Fruit fly (Drosophila melanogaster) whole organism, embryonic: ENCODE measurements around the gene Ac13E.

Experiments used
- Asciz ChIP-seq: fragments of 200-800 bp; sonication (Bioruptor generic); optimal IDR thresholded peaks from 2 replicates; lab custom pipeline; 2017; ENCODE audit warnings: missing biosample characterization, mild to moderate bottlenecking, missing genetic modification characterization, missing genetic modification reagents
- BtbVII ChIP-seq: fragments of 200-800 bp; sonication (Bioruptor generic); optimal IDR thresholded peaks from 3 replicates; lab custom pipeline; 2017; ENCODE audit warnings: missing biosample characterization, mild to moderate bottlenecking, missing genetic modification characterization
- CG10366 ChIP-seq: fragments of 200-800 bp; sonication (Bioruptor generic); IDR thresholded peaks from 2 replicates; pipeline ENCODE4 v1.3.6; 2022; ENCODE audit warnings: missing biosample characterization, missing genetic modification characterization
- CG10959 ChIP-seq: fragments of 200-800 bp; sonication (Bioruptor generic); IDR thresholded peaks from 2 replicates; pipeline ENCODE4 v1.3.6; 2022; ENCODE audit warnings: missing biosample characterization, missing genetic modification characterization
- CG11085 ChIP-seq: fragments of 200-800 bp; sonication (Bioruptor generic); IDR thresholded peaks from 2 replicates; pipeline ENCODE4 v1.3.6; 2022; ENCODE audit warnings: missing biosample characterization, missing genetic modification characterization
- CG1233 ChIP-seq: fragments of 200-800 bp; sonication (Bioruptor generic); optimal IDR thresholded peaks from 4 replicates; lab custom pipeline; 2018; ENCODE audit warnings: missing biosample characterization, mild to moderate bottlenecking, missing genetic modification characterization
- CG12659 ChIP-seq: fragments of 200-800 bp; sonication (Bioruptor generic); optimal IDR thresholded peaks from 3 replicates; lab custom pipeline; 2017; ENCODE audit warnings: mild to moderate bottlenecking, missing biosample characterization, missing genetic modification reagents, missing genetic modification characterization
- CG12769 ChIP-seq: fragments of 200-800 bp; sonication (Bioruptor generic); optimal IDR thresholded peaks from 2 replicates; lab custom pipeline; 2019; ENCODE audit warnings: missing biosample characterization, mild to moderate bottlenecking, missing genetic modification characterization, moderate library complexity
- CG17328 ChIP-seq: fragments of 200-800 bp; sonication (Bioruptor generic); IDR thresholded peaks from 2 replicates; pipeline ENCODE4 v1.3.6; 2022; ENCODE audit warnings: missing biosample characterization, missing genetic modification characterization
- CG2678 ChIP-seq: fragments of 200-800 bp; sonication (Bioruptor generic); optimal IDR thresholded peaks from 3 replicates; lab custom pipeline; 2019; ENCODE audit warnings: missing biosample characterization, mild to moderate bottlenecking, missing genetic modification characterization, moderate library complexity
- CG3163 ChIP-seq: fragments of 200-800 bp; sonication (Bioruptor generic); optimal IDR thresholded peaks from 3 replicates; lab custom pipeline; 2016; ENCODE audit warnings: missing biosample characterization, missing genetic modification characterization
- CG4617 ChIP-seq: fragments of 200-800 bp; sonication (Bioruptor generic); optimal IDR thresholded peaks from 3 replicates; lab custom pipeline; 2016; ENCODE audit warnings: missing biosample characterization, missing genetic modification characterization, borderline replicate concordance
- CG4707 ChIP-seq: fragments of 200-800 bp; sonication (Bioruptor generic); optimal IDR thresholded peaks from 2 replicates; lab custom pipeline; 2018; ENCODE audit warnings: missing biosample characterization, mild to moderate bottlenecking, missing genetic modification characterization, moderate library complexity
- CG6254 ChIP-seq: fragments of 200-800 bp; sonication (Bioruptor generic); optimal IDR thresholded peaks from 3 replicates; lab custom pipeline; 2017; ENCODE audit warnings: mild to moderate bottlenecking, missing biosample characterization, missing genetic modification reagents, missing genetic modification characterization
- CG6272 ChIP-seq: fragments of 200-800 bp; sonication (Bioruptor generic); IDR thresholded peaks from 2 replicates; pipeline ENCODE4 v1.3.6; 2022; ENCODE audit warnings: missing biosample characterization, missing genetic modification characterization
- CG7963 ChIP-seq: fragments of 200-800 bp; sonication (Bioruptor generic); IDR thresholded peaks from 3 replicates; pipeline ENCODE4 v1.3.6; 2022; ENCODE audit warnings: missing biosample characterization, missing genetic modification characterization; ENCODE audit not compliant: partially characterized antibody
- CG8388 ChIP-seq: fragments of 200-800 bp; sonication (Bioruptor generic); optimal IDR thresholded peaks from 2 replicates; lab custom pipeline; 2019; ENCODE audit warnings: missing biosample characterization, mild to moderate bottlenecking, missing genetic modification characterization, moderate library complexity
- CG8924 ChIP-seq: fragments of 200-800 bp; optimal IDR thresholded peaks from 3 replicates; lab custom pipeline; 2019; ENCODE audit warnings: missing biosample characterization, mild to moderate bottlenecking, missing genetic modification characterization, moderate library complexity
- Doc3 ChIP-seq: fragments of 200-800 bp; sonication (Bioruptor generic); IDR thresholded peaks from 3 replicates; pipeline ENCODE4 v1.3.6; 2022; ENCODE audit warnings: missing biosample characterization, missing genetic modification characterization; ENCODE audit not compliant: partially characterized antibody
- E2f2 ChIP-seq: fragments of 200-800 bp; sonication (Bioruptor generic); IDR thresholded peaks from 2 replicates; pipeline ENCODE4 v1.3.6; 2022; ENCODE audit warnings: missing biosample characterization, missing genetic modification characterization
- Fer1 ChIP-seq: fragments of 200-800 bp; sonication (Bioruptor generic); optimal IDR thresholded peaks from 2 replicates; lab custom pipeline; 2017; ENCODE audit warnings: missing biosample characterization, mild to moderate bottlenecking, missing genetic modification characterization
- Hand ChIP-seq: fragments of 200-800 bp; sonication (Bioruptor generic); optimal IDR thresholded peaks from 2 replicates; lab custom pipeline; 2017; ENCODE audit warnings: mild to moderate bottlenecking, missing biosample characterization, missing genetic modification reagents, missing genetic modification characterization
- Jarid2 ChIP-seq: fragments of 200-800 bp; sonication (Bioruptor generic); optimal IDR thresholded peaks from 3 replicates; lab custom pipeline; 2017; ENCODE audit warnings: mild to moderate bottlenecking, missing biosample characterization, missing genetic modification reagents, missing genetic modification characterization
- Max ChIP-seq: fragments of 200-800 bp; sonication (Bioruptor generic); optimal IDR thresholded peaks from 2 replicates; lab custom pipeline; 2016; ENCODE audit warnings: missing biosample characterization, mild to moderate bottlenecking, missing genetic modification characterization
- Mes4 ChIP-seq: fragments of 200-800 bp; sonication (Bioruptor generic); optimal IDR thresholded peaks from 2 replicates; lab custom pipeline; 2016; ENCODE audit warnings: missing biosample characterization, missing genetic modification characterization
- Nf-YA ChIP-seq: fragments of 200-800 bp; sonication (Bioruptor generic); IDR thresholded peaks from 2 replicates; pipeline ENCODE4 v1.3.6; 2022; ENCODE audit warnings: missing biosample characterization, missing genetic modification characterization
- NfI ChIP-seq: fragments of 200-800 bp; sonication (Bioruptor generic); optimal IDR thresholded peaks from 3 replicates; lab custom pipeline; 2018; ENCODE audit warnings: missing biosample characterization, mild to moderate bottlenecking, missing genetic modification characterization, moderate library complexity
- Sin3A ChIP-seq: fragments of >200 bp; optimal IDR thresholded peaks from 2 replicates; lab custom pipeline; 2018
- Six4 ChIP-seq: fragments of 200-800 bp; sonication (Bioruptor generic); optimal IDR thresholded peaks from 2 replicates; lab custom pipeline; 2016; ENCODE audit warnings: missing biosample characterization, missing genetic modification characterization
- Sox100B ChIP-seq: fragments of 200-800 bp; sonication (Bioruptor generic); optimal IDR thresholded peaks from 3 replicates; lab custom pipeline; 2018; ENCODE audit warnings: missing biosample characterization, mild to moderate bottlenecking, missing genetic modification characterization
- Sry-δ ChIP-seq: fragments of 200-800 bp; sonication (Bioruptor generic); optimal IDR thresholded peaks from 2 replicates; lab custom pipeline; 2016; ENCODE audit warnings: missing biosample characterization, missing genetic modification characterization
- Ssrp ChIP-seq: fragments of 200-800 bp; sonication (Bioruptor generic); optimal IDR thresholded peaks from 2 replicates; lab custom pipeline; 2018; ENCODE audit warnings: missing biosample characterization, mild to moderate bottlenecking, missing genetic modification characterization, moderate library complexity
- al ChIP-seq: fragments of 200-800 bp; sonication (Bioruptor generic); IDR thresholded peaks from 2 replicates; pipeline ENCODE4 v1.3.6; 2022; ENCODE audit warnings: missing biosample characterization, missing genetic modification characterization
- bsh ChIP-seq, 2 experiments: fragments of 200-800 bp; sonication (Bioruptor generic); optimal IDR thresholded peaks; 2 replicates each; lab custom pipeline; 2017 to 2018; ENCODE audit warnings: mild to moderate bottlenecking in 2 of 2, missing biosample characterization in 2 of 2, missing genetic modification characterization in 2 of 2, moderate library complexity in 1 of 2
- btn ChIP-seq: fragments of 200-800 bp; sonication (Bioruptor generic); optimal IDR thresholded peaks from 2 replicates; lab custom pipeline; 2016; ENCODE audit warnings: missing biosample characterization, missing genetic modification characterization
- caup ChIP-seq: fragments of 200-800 bp; sonication (Bioruptor generic); optimal IDR thresholded peaks from 3 replicates; lab custom pipeline; 2017; ENCODE audit warnings: missing biosample characterization, mild to moderate bottlenecking, missing genetic modification characterization, moderate library complexity; ENCODE audit not compliant: severe bottlenecking
- cg ChIP-seq: fragments of 200-800 bp; sonication (Bioruptor generic); optimal IDR thresholded peaks from 3 replicates; lab custom pipeline; 2019; ENCODE audit warnings: missing biosample characterization, mild to moderate bottlenecking, missing genetic modification characterization, moderate library complexity
- dan ChIP-seq: fragments of 200-800 bp; sonication (Bioruptor generic); IDR thresholded peaks from 2 replicates; pipeline ENCODE4 v1.3.6; 2022; ENCODE audit warnings: missing biosample characterization, missing genetic modification characterization
- dimm ChIP-seq: fragments of 200-800 bp; sonication (Bioruptor generic); IDR thresholded peaks from 2 replicates; pipeline ENCODE4 v1.3.6; 2022; ENCODE audit warnings: missing biosample characterization, missing genetic modification characterization
- hbn ChIP-seq: fragments of 200-800 bp; sonication (Bioruptor generic); IDR thresholded peaks from 2 replicates; pipeline ENCODE4 v1.3.6; 2022; ENCODE audit warnings: missing biosample characterization, missing genetic modification characterization; ENCODE audit not compliant: partially characterized antibody
- jing ChIP-seq: fragments of 200-800 bp; sonication (Bioruptor generic); optimal IDR thresholded peaks from 2 replicates; lab custom pipeline; 2018; ENCODE audit warnings: missing biosample characterization, mild to moderate bottlenecking, missing genetic modification characterization
- kni ChIP-seq: fragments of 200-800 bp; sonication (Bioruptor generic); optimal IDR thresholded peaks from 3 replicates; lab custom pipeline; 2017; ENCODE audit warnings: mild to moderate bottlenecking, missing biosample characterization, missing genetic modification reagents, missing genetic modification characterization
- knrl ChIP-seq: fragments of 200-800 bp; sonication (Bioruptor generic); IDR thresholded peaks from 3 replicates; pipeline ENCODE4 v1.3.6; 2022; ENCODE audit warnings: missing biosample characterization, missing genetic modification characterization; ENCODE audit not compliant: partially characterized antibody
- lilli ChIP-seq: fragments of 200-800 bp; sonication (Bioruptor generic); optimal IDR thresholded peaks from 3 replicates; lab custom pipeline; 2016; ENCODE audit warnings: missing biosample characterization, missing genetic modification characterization
- nau ChIP-seq: fragments of 200-800 bp; sonication (Bioruptor generic); optimal IDR thresholded peaks from 3 replicates; lab custom pipeline; 2017; ENCODE audit warnings: missing biosample characterization, mild to moderate bottlenecking, missing genetic modification characterization, missing genetic modification reagents
- nerfin-1 ChIP-seq: fragments of 200-800 bp; sonication (Bioruptor generic); optimal IDR thresholded peaks from 3 replicates; lab custom pipeline; 2019; ENCODE audit warnings: missing biosample characterization, mild to moderate bottlenecking, missing genetic modification characterization, moderate library complexity
- oc ChIP-seq: fragments of 200-800 bp; sonication (Bioruptor generic); optimal IDR thresholded peaks from 2 replicates; lab custom pipeline; 2018; ENCODE audit warnings: missing biosample characterization, mild to moderate bottlenecking, missing genetic modification characterization, moderate library complexity
- otp ChIP-seq: fragments of 200-800 bp; sonication (Bioruptor generic); IDR thresholded peaks from 3 replicates; pipeline ENCODE4, ENCODE4 v1.3.6; 2022; ENCODE audit warnings: missing biosample characterization, missing genetic modification characterization
- usp ChIP-seq: fragments of >200 bp; optimal IDR thresholded peaks from 2 replicates; lab custom pipeline; 2017; ENCODE audit warnings: missing biosample characterization, missing genetic modification characterization
- vnd ChIP-seq: fragments of 200-800 bp; sonication (Bioruptor generic); IDR thresholded peaks from 3 replicates; pipeline ENCODE4 v1.3.6; 2022; ENCODE audit warnings: missing biosample characterization, missing genetic modification characterization; ENCODE audit not compliant: partially characterized antibody

The Ac13E gene

DNA sequence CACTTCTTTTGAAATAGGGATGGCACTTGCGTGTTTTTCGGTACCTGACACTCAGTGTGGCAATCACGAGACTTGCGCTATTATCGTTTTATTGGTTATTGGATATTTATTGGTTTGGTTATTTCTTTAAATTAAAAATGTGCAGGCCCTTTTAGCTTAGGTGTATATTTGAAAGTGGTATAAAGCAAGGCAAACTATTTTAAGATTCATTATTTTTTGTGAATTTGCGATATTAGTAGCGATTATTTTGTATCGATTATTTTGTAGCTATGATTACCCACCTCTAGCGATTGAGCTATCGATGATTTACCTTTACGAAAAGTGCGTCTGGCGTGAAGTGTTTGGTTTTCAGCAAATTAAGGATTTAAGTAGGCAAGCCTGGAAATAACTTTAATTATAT, 28.8 kb upstream of the Ac13E start, which contains the start of the genes CG9215 and CG8097 (continued):
- TF ChIP-seq Fer1 (peak; percentile 27), CG2678 (tag; lab: Kevin White, UChicago) (no peak), Sox100B (no peak), btn (no peak), nau (GFP tag; lab: Kevin White, UChicago) (no peak), CG10366 (GFP tag; lab: Robert Waterston, UW) (no peak), oc (no peak), NfI (no peak), dimm (GFP tag; lab: Robert Waterston, UW) (no peak), Doc3 (GFP tag; lab: Robert Waterston, UW) (peak; percentile 97), Jarid2 (GFP tag; lab: Kevin White, UChicago) (no peak), CG1233 (GFP tag; lab: Kevin White, UChicago) (peak; percentile 12), caup (GFP tag; lab: Kevin White, UChicago) (no peak), Ssrp (peak; percentile 10), Hand (GFP tag; lab: Kevin White, UChicago) (no peak), CG3163 (GFP tag; lab: Kevin White, UChicago) (no peak), jing (GFP tag; lab: Kevin White, UChicago) (no peak), al (GFP tag; lab: Robert Waterston, UW) (no peak), nerfin-1 (tag; lab: Kevin White, UChicago) (peak; percentile 2), CG7963 (peak; percentile 82), lilli (GFP tag; lab: Kevin White, UChicago) (peak; percentile 65), Sry-δ (GFP tag; lab: Kevin White, UChicago) (peak; percentile 98), Nf-YA (GFP tag; lab: Robert Waterston, UW) (no peak), kni (no peak), CG6272 (GFP tag; lab: Robert Waterston, UW) (peak; percentile 31), cg (no peak), otp (GFP tag; lab: Robert Waterston, UW) (no peak), bsh (GFP tag; optimal IDR thresholded peaks at IDR 0.05; lab: Kevin White, UChicago) (no peak), CG10959 (GFP tag; lab: Robert Waterston, UW) (no peak), CG4617 (GFP tag; lab: Kevin White, UChicago) (peak; percentile 39), Max (peak; percentile 53), CG17328 (no peak), knrl (GFP tag; lab: Robert Waterston, UW) (peak; percentile 97), BtbVII (GFP tag; lab: Kevin White, UChicago) (no peak), usp (GFP tag; lab: Kevin White, UChicago) (no peak), CG12769 (no peak), Six4 (GFP tag; lab: Kevin White, UChicago) (no peak), CG4707 (GFP tag; lab: Kevin White, UChicago) (no peak), CG6254 (no peak), CG8388 (GFP tag; lab: Kevin White, UChicago) (peak; percentile 8), Mes4 (GFP tag; lab: Kevin White, UChicago) (no peak), CG8924 (tag; lab: Kevin White, UChicago) (peak; percentile 27), dan (GFP tag; lab: Robert Waterston, UW) (no peak), hbn (GFP tag; lab: Robert Waterston, UW) (peak; percentile 97), Asciz (GFP tag; lab: Kevin White, UChicago) (no peak), vnd (GFP tag; lab: Robert Waterston, UW) (peak; percentile 97), CG11085 (GFP tag; lab: Robert Waterston, UW) (no peak), Sin3A (lab: Kevin White, UChicago) (peak; percentile 78), CG12659 (GFP tag; lab: Kevin White, UChicago) (peak; percentile 57), E2f2 (peak; percentile 64)
